Worm (Caenorhabditis elegans) whole organism, mixed stage, embryonic: ENCODE results near the gene glr-2.

ENCODE experiments used
- drap-1 ChIP-seq: fragments of 200-800 bp; sonication (Bioruptor generic); optimal IDR thresholded peaks from 3 replicates; lab custom pipeline; 2018; ENCODE audit warnings: mild to moderate bottlenecking, missing genetic modification characterization, missing compliant biosample characterization
- elt-1 ChIP-seq: sonication (generic microtip); optimal IDR thresholded peaks from 2 replicates; lab custom pipeline; 2017; ENCODE audit warnings: missing genetic modification characterization, mild to moderate bottlenecking, missing compliant biosample characterization, antibody characterized with exemption, moderate library complexity, borderline replicate concordance; ENCODE audit not compliant: insufficient read depth
- mls-2 ChIP-seq: sonication (generic microtip); optimal IDR thresholded peaks from 2 replicates; lab custom pipeline; 2016; ENCODE audit warnings: mild to moderate bottlenecking, missing genetic modification characterization, moderate library complexity, missing compliant biosample characterization
- unc-62 ChIP-seq: fragments of 150-350 bp; optimal IDR thresholded peaks from 2 replicates; lab custom pipeline; 2014; ENCODE audit warnings: missing biosample characterization, missing genetic modification reagents, missing genetic modification characterization

ce11 chrIII:7162065-7162762, 17.5 kb upstream of the glr-2 start, which contains the start of the genes syf-2 and K04G7.1:
- TF ChIP-seq elt-1 (tag; lab: Kevin White, UChicago) = no peak
- peak; percentile 42 for TF ChIP-seq drap-1 (GFP tag; lab: Kevin White, UChicago)
- peak; percentile 70 for TF ChIP-seq unc-62
- peak; percentile 9 for TF ChIP-seq mls-2 (tag; lab: Kevin White, UChicago)
